Fruit fly (Drosophila melanogaster) whole organism, wandering third instar larva: ENCODE results near the gene Lgr1.
A peak's percentile ranks its signal among the peaks of the same experiment; 100 is the strongest.

Experiments
- Abd-B ChIP-seq: fragments of >200 bp; optimal IDR thresholded peaks from 2 replicates; lab custom pipeline; 2017; ENCODE audit warnings: missing biosample characterization, missing genetic modification characterization
- Dfd ChIP-seq: fragments of >200 bp; optimal IDR thresholded peaks from 2 replicates; lab custom pipeline; 2017; ENCODE audit warnings: missing biosample characterization, missing genetic modification characterization
- Dif ChIP-seq: fragments of 200-275, 200-300 bp; sonication (Bioruptor generic); optimal IDR thresholded peaks from 2 replicates; lab custom pipeline; 2018; ENCODE audit warnings: missing biosample characterization, missing genetic modification characterization; ENCODE audit not compliant: partially characterized antibody
- Rel ChIP-seq, 2 experiments: fragments of 200-800 bp; sonication (Bioruptor generic) in 1 of 2; optimal IDR thresholded peaks; 2 replicates in 1 of 2; 3 replicates in 1 of 2; lab custom pipeline; 2016 to 2019; ENCODE audit warnings: mild to moderate bottlenecking in 2 of 2, missing biosample characterization in 2 of 2, missing genetic modification characterization in 2 of 2, moderate library complexity in 1 of 2
- brk ChIP-seq: fragments of 200-800 bp; sonication (Bioruptor generic); optimal IDR thresholded peaks from 2 replicates; lab custom pipeline; 2016; ENCODE audit warnings: missing biosample characterization, mild to moderate bottlenecking, missing genetic modification characterization
- dl ChIP-seq, 2 experiments: fragments of 175-275, 200-275 bp in 1 of 2; fragments of 200-275 bp in 1 of 2; sonication (Bioruptor generic); optimal IDR thresholded peaks; lab custom pipeline; 2018; ENCODE audit warnings: mild to moderate bottlenecking in 2 of 2, missing biosample characterization in 2 of 2, missing genetic modification characterization in 2 of 2, moderate library complexity in 2 of 2; ENCODE audit not compliant: partially characterized antibody in 2 of 2, insufficient read depth in 1 of 2
- foxo ChIP-seq, 2 experiments: fragments of 200-800 bp; sonication (Bioruptor generic); optimal IDR thresholded peaks; 2 replicates in 1 of 2; 3 replicates in 1 of 2; lab custom pipeline; 2016 to 2017; ENCODE audit warnings: missing biosample characterization in 2 of 2, missing genetic modification characterization in 2 of 2
- fru ChIP-seq: fragments of 200-800 bp; sonication (Bioruptor generic); optimal IDR thresholded peaks from 3 replicates; lab custom pipeline; 2016; ENCODE audit warnings: missing biosample characterization, mild to moderate bottlenecking, missing genetic modification characterization
- jim ChIP-seq: fragments of 175-275, 200-325 bp; sonication (Bioruptor generic); optimal IDR thresholded peaks from 2 replicates; lab custom pipeline; 2016; ENCODE audit warnings: missing biosample characterization, mild to moderate bottlenecking, missing genetic modification characterization
- lola ChIP-seq: fragments of >200 bp; optimal IDR thresholded peaks from 2 replicates; lab custom pipeline; 2017; ENCODE audit warnings: missing biosample characterization, missing genetic modification characterization
- pan ChIP-seq: fragments of >200 bp; optimal IDR thresholded peaks from 2 replicates; lab custom pipeline; 2017

DNA sequence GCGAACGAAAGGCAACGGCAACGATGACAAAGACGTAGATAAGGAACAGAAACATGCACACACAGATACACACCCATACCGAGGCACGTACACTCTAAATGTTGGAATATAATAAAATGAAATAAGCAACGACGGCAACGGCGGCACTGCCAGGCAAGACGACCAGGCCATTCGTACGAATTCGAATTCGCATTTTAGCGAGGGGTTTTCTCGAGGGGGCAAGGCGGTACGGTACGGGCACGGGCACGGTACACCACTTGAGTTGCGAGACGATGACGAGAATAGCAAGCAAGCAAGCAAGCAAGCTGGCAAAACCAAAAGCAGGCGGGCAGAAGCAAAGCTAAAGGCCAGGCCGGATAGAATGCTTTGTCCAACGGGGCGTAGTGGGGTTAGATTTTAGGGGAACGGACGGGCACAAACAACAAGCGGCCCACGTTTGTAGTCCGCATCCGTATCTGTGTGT is 24.4 kb upstream of the Lgr1 start:
- TF ChIP-seq lola (no peak), Abd-B (no peak), dl (GFP tag; optimal IDR thresholded peaks at IDR 0.05; lab: Kevin White, UChicago; ENCODE audit: insufficient read depth in 1 of 2, partially characterized antibody in 2 of 2) (peak in 1 of 2 experiments; percentile 15), brk (GFP tag; lab: Kevin White, UChicago) (no peak), jim (GFP tag; lab: Kevin White, UChicago) (no peak), Dfd (no peak), fru (GFP tag; lab: Kevin White, UChicago) (peak; percentile 30), Rel (GFP tag; optimal IDR thresholded peaks at IDR 0.05; lab: Kevin White, UChicago) (peak; percentile 72), Rel (tag; optimal IDR thresholded peaks at IDR 0.05; lab: Kevin White, UChicago) (peak; percentile 86), foxo (GFP tag; optimal IDR thresholded peaks at IDR 0.05; lab: Kevin White, UChicago) (peak in 1 of 2 experiments; percentile 8), Dif (GFP tag; lab: Kevin White, UChicago) (peak; percentile 80), pan (no peak)
